Worm (Caenorhabditis elegans): ENCODE results near the gene rml-4.
A peak's percentile ranks its signal among the peaks of the same experiment; 100 is the strongest.

Gene rml-4

ce11 chrII:4288572-4288971 is 6.3 kb upstream of the rml-4 start:
- TF ChIP-seq K02D7.2 (tag; optimal IDR thresholded peaks at IDR 0.05) (no peak), hlh-15 (tag; optimal IDR thresholded peaks at IDR 0.05) (no peak), sox-2 (GFP tag; IDR thresholded peaks at IDR 0.05) (no peak), elt-2 (tag; optimal IDR thresholded peaks at IDR 0.05) (peak; percentile 50), hlh-8 (tag; optimal IDR thresholded peaks at IDR 0.05) (no peak), ceh-24 (tag; optimal IDR thresholded peaks at IDR 0.05) (no peak)

- no peak for TF ChIP-seq hlh-6 (tag; optimal IDR thresholded peaks at IDR 0.05)
- TF ChIP-seq sox-2 (GFP tag; IDR thresholded peaks at IDR 0.05) = no peak
- peak; percentile 79 for TF ChIP-seq unc-42 (tag; optimal IDR thresholded peaks at IDR 0.05)
Measured at ce11 chrII:4291799-4292198, 3.1 kb upstream of the rml-4 start.

ce11 chrII:4293027-4293522 is 1.8 kb upstream of the rml-4 start:
- no peak for TF ChIP-seq tbx-2 (tag; optimal IDR thresholded peaks at IDR 0.05)

- no peak for TF ChIP-seq ceh-31 (tag; optimal IDR thresholded peaks at IDR 0.05)
- no peak for TF ChIP-seq elt-4 (tag; optimal IDR thresholded peaks at IDR 0.05)
- TF ChIP-seq npax-4 (tag; optimal IDR thresholded peaks at IDR 0.05) = no peak
- no peak for TF ChIP-seq hlh-6 (tag; optimal IDR thresholded peaks at IDR 0.05)
- no peak for TF ChIP-seq sox-2 (GFP tag; IDR thresholded peaks at IDR 0.05)
- no peak for TF ChIP-seq ref-2 (tag; optimal IDR thresholded peaks at IDR 0.05)
Measured at ce11 chrII:4294189-4294588, 712 bp upstream of the rml-4 start.

- TF ChIP-seq unc-55 (GFP tag; optimal IDR thresholded peaks at IDR 0.05) = no peak
- no peak for TF ChIP-seq K02D7.2 (tag; optimal IDR thresholded peaks at IDR 0.05)
- TF ChIP-seq dmd-4 (tag; optimal IDR thresholded peaks at IDR 0.05; ENCODE audit: borderline replicate concordance) = no peak
Measured at ce11 chrII:4297259-4297658, 2.4 kb downstream of the rml-4 start.

- TF ChIP-seq elt-2 (tag; optimal IDR thresholded peaks at IDR 0.05) = peak; percentile 84
- TF ChIP-seq hlh-6 (tag; optimal IDR thresholded peaks at IDR 0.05) = no peak
- peak; percentile 6 for TF ChIP-seq ahr-1 (tag; optimal IDR thresholded peaks at IDR 0.05)
- peak; percentile 63 for TF ChIP-seq lim-6 (tag; optimal IDR thresholded peaks at IDR 0.05)
- TF ChIP-seq F13H6.1 (tag; optimal IDR thresholded peaks at IDR 0.05) = peak; percentile 30
- no peak for TF ChIP-seq pag-3 (tag; optimal IDR thresholded peaks at IDR 0.05; ENCODE audit: borderline replicate concordance)
- peak; percentile 13 for TF ChIP-seq K09A11.1 (tag; optimal IDR thresholded peaks at IDR 0.05; ENCODE audit: insufficient read depth)
- no peak for TF ChIP-seq eyg-1 (tag; optimal IDR thresholded peaks at IDR 0.05)
- no peak for TF ChIP-seq lin-11 (tag; optimal IDR thresholded peaks at IDR 0.05)
- peak; percentile 58 for TF ChIP-seq tbx-7 (tag; optimal IDR thresholded peaks at IDR 0.05)
- no peak for TF ChIP-seq fkh-10 (GFP tag; optimal IDR thresholded peaks at IDR 0.05)
- TF ChIP-seq pha-2 (tag; optimal IDR thresholded peaks at IDR 0.05) = no peak
- TF ChIP-seq sox-4 (tag; optimal IDR thresholded peaks at IDR 0.05) = no peak
- no peak for TF ChIP-seq nhr-11 (tag; optimal IDR thresholded peaks at IDR 0.05)
- no peak for TF ChIP-seq sdc-2 (tag; optimal IDR thresholded peaks at IDR 0.05)
- TF ChIP-seq gmeb-2 (tag; optimal IDR thresholded peaks at IDR 0.05) = no peak
- TF ChIP-seq ceh-6 (GFP tag; optimal IDR thresholded peaks at IDR 0.05) = no peak
- no peak for TF ChIP-seq hlh-13 (GFP tag; optimal IDR thresholded peaks at IDR 0.05)
- peak; percentile 63 for TF ChIP-seq unc-55 (GFP tag; optimal IDR thresholded peaks at IDR 0.05)
- no peak for TF ChIP-seq npax-4 (tag; optimal IDR thresholded peaks at IDR 0.05)
- peak; percentile 65 for TF ChIP-seq ceh-18 (tag; optimal IDR thresholded peaks at IDR 0.05)
- no peak for TF ChIP-seq madf-2 (tag; optimal IDR thresholded peaks at IDR 0.05)
- TF ChIP-seq tbx-2 (tag; optimal IDR thresholded peaks at IDR 0.05) = peak; percentile 86
- peak; percentile 41 for TF ChIP-seq ztf-16 (tag; optimal IDR thresholded peaks at IDR 0.05)
- TF ChIP-seq hlh-30 (tag; optimal IDR thresholded peaks at IDR 0.05; ENCODE audit: insufficient read depth) = no peak
- TF ChIP-seq elt-4 (tag; optimal IDR thresholded peaks at IDR 0.05) = no peak
- TF ChIP-seq ceh-2 (tag; optimal IDR thresholded peaks at IDR 0.05) = peak; percentile 83
- TF ChIP-seq unc-86 (tag; optimal IDR thresholded peaks at IDR 0.05) = no peak
- TF ChIP-seq C38D4.7 (GFP tag; optimal IDR thresholded peaks at IDR 0.05) = no peak
- TF ChIP-seq ref-2 (tag; optimal IDR thresholded peaks at IDR 0.05) = peak; percentile 76
- no peak for TF ChIP-seq ceh-22 (tag; optimal IDR thresholded peaks at IDR 0.05)
- TF ChIP-seq K02D7.2 (tag; optimal IDR thresholded peaks at IDR 0.05) = no peak
- peak; percentile 92 for TF ChIP-seq ets-4 (tag; optimal IDR thresholded peaks at IDR 0.05)
- TF ChIP-seq ceh-30 (tag; optimal IDR thresholded peaks at IDR 0.05) = no peak
- peak; percentile 73 for TF ChIP-seq hlh-8 (tag; optimal IDR thresholded peaks at IDR 0.05)
Measured at ce11 chrII:4299227-4299703, 4.4 kb downstream of the rml-4 start, which contains the start of gene sco-1. sco-1 (plus strand) TSS chrII:4299653.
